Worm (Caenorhabditis elegans) whole organism, mixed stage, embryonic: Measurements from ENCODE around the gene Y59H11AM.4.

Source experiments
- blmp-1 ChIP-seq: fragments of 150-350 bp; optimal IDR thresholded peaks from 2 replicates; lab custom pipeline; 2014; ENCODE audit warnings: missing biosample characterization, missing genetic modification characterization
- lin-13 ChIP-seq: fragments of 150-350 bp; optimal IDR thresholded peaks from 2 replicates; lab custom pipeline; 2014; ENCODE audit warnings: missing biosample characterization, missing genetic modification characterization
- nhr-12 ChIP-seq: fragments of 150-350 bp; optimal IDR thresholded peaks from 2 replicates; lab custom pipeline; 2014; ENCODE audit warnings: missing biosample characterization, missing genetic modification characterization
- sptf-1 ChIP-seq: sonication (generic microtip); optimal IDR thresholded peaks from 2 replicates; lab custom pipeline; 2017; ENCODE audit warnings: mild to moderate bottlenecking, missing genetic modification characterization, moderate library complexity, missing compliant biosample characterization

DNA sequence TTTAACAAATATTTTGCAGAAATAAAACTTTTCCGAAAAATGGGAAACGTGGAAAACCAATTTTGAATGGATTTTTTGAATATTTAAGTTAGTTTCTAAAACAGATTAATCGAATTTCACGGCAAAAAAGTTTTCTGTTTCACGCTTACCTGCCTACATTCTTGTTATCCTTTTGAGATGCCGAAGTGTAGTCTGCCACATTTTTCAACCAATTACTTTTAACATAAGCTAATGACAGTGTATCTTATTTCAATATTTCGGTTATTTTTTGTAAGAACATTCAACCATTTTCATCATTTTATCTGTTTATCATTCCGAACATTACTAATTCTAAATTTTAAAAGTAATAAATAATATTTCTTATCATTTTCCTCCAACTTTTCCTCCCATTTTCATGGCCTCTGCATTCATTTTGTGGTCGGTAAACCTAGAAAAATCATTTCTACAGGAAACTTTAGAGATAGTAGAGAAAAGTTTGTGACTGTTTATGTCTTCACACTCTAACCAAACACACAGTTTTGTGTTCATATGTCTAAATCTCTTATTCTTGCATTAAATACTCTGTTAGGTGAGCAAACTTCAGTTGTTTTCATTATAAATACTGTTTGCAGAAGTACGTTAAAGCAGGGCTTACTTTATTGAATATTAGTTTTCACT is 41.9 kb upstream of the Y59H11AM.4 start, which contains the start of the genes F42A9.17 and cyp-33E2:
- no peak for TF ChIP-seq nhr-12 (tag; lab: Kevin White, UChicago)
- no peak for TF ChIP-seq sptf-1 (tag; lab: Kevin White, UChicago)
- TF ChIP-seq blmp-1 (tag; lab: Kevin White, UChicago): no peak
- no peak for TF ChIP-seq lin-13
